Fruit fly (Drosophila melanogaster) whole organism, embryonic: Measurements from ENCODE around the gene CG3546.

Experiments used
- CG10267 ChIP-seq: fragments of 200-800 bp; sonication (Bioruptor generic); optimal IDR thresholded peaks from 2 replicates; lab custom pipeline; 2018; ENCODE audit warnings: missing biosample characterization, mild to moderate bottlenecking, missing genetic modification characterization, moderate library complexity
- CG10565 ChIP-seq: fragments of 200-800 bp; sonication (Bioruptor generic); optimal IDR thresholded peaks from 3 replicates; lab custom pipeline; 2016; ENCODE audit warnings: missing biosample characterization, mild to moderate bottlenecking, missing genetic modification characterization
- CG11247 ChIP-seq: fragments of 200-800 bp; sonication (Bioruptor generic); IDR thresholded peaks from 2 replicates; pipeline ENCODE4 v1.3.6; 2022; ENCODE audit warnings: missing biosample characterization, missing genetic modification characterization
- CG11504 ChIP-seq: fragments of 200-800 bp; sonication (Bioruptor generic); optimal IDR thresholded peaks from 3 replicates; lab custom pipeline; 2019; ENCODE audit warnings: missing biosample characterization, mild to moderate bottlenecking, missing genetic modification characterization, moderate library complexity
- CG11696 ChIP-seq: fragments of 200-800 bp; sonication (Bioruptor generic); IDR thresholded peaks from 2 replicates; pipeline ENCODE4 v1.3.6; 2022; ENCODE audit warnings: missing biosample characterization, missing genetic modification characterization
- CG12155 ChIP-seq: fragments of 200-800 bp; sonication (Bioruptor generic); optimal IDR thresholded peaks from 3 replicates; lab custom pipeline; 2016; ENCODE audit warnings: missing biosample characterization, missing genetic modification characterization
- CG13424 ChIP-seq: fragments of 200-800 bp; sonication (Bioruptor generic); optimal IDR thresholded peaks from 2 replicates; lab custom pipeline; 2019; ENCODE audit warnings: missing biosample characterization, mild to moderate bottlenecking, missing genetic modification characterization, moderate library complexity
- CG14710 ChIP-seq: fragments of 200-800 bp; sonication (Bioruptor generic); optimal IDR thresholded peaks from 3 replicates; lab custom pipeline; 2019; ENCODE audit warnings: missing biosample characterization, mild to moderate bottlenecking, missing genetic modification characterization, moderate library complexity
- CG15479 ChIP-seq: fragments of 200-800 bp; sonication (Bioruptor generic); optimal IDR thresholded peaks from 3 replicates; lab custom pipeline; 2019; ENCODE audit warnings: missing biosample characterization, mild to moderate bottlenecking, missing genetic modification characterization, moderate library complexity
- CG15601 ChIP-seq: fragments of 200-800 bp; sonication (Bioruptor generic); optimal IDR thresholded peaks from 3 replicates; lab custom pipeline; 2019; ENCODE audit warnings: missing biosample characterization, mild to moderate bottlenecking, missing genetic modification characterization, moderate library complexity
- CG18476 ChIP-seq: fragments of 200-800 bp; sonication (Bioruptor generic); optimal IDR thresholded peaks from 2 replicates; lab custom pipeline; 2016; ENCODE audit warnings: missing biosample characterization, mild to moderate bottlenecking, missing genetic modification characterization
- CG18619 ChIP-seq: fragments of 200-800 bp; sonication (Bioruptor generic); optimal IDR thresholded peaks from 3 replicates; lab custom pipeline; 2017; ENCODE audit warnings: missing biosample characterization, mild to moderate bottlenecking, missing genetic modification characterization
- CG2678 ChIP-seq: fragments of 200-800 bp; sonication (Bioruptor generic); optimal IDR thresholded peaks from 3 replicates; lab custom pipeline; 2019; ENCODE audit warnings: missing biosample characterization, mild to moderate bottlenecking, missing genetic modification characterization, moderate library complexity
- CG2889 ChIP-seq: fragments of 200-800 bp; sonication (Bioruptor generic); IDR thresholded peaks from 3 replicates; pipeline ENCODE4 v1.3.6; 2022; ENCODE audit warnings: missing biosample characterization, missing genetic modification characterization
- CG31224 ChIP-seq: fragments of 200-800 bp; sonication (Bioruptor generic); IDR thresholded peaks from 2 replicates; pipeline ENCODE4 v1.3.6; 2022; ENCODE audit warnings: missing biosample characterization, missing genetic modification characterization
- CG31388 ChIP-seq: fragments of 200-800 bp; sonication (Bioruptor generic); optimal IDR thresholded peaks from 2 replicates; lab custom pipeline; 2016; ENCODE audit warnings: missing biosample characterization, missing genetic modification characterization
- CG42726 ChIP-seq: fragments of 200-800 bp; sonication (Bioruptor generic); IDR thresholded peaks from 2 replicates; pipeline ENCODE4 v1.3.6; 2022; ENCODE audit warnings: missing biosample characterization, missing genetic modification characterization; ENCODE audit not compliant: partially characterized antibody
- CG4328 ChIP-seq: fragments of 200-800 bp; sonication (Bioruptor generic); optimal IDR thresholded peaks from 3 replicates; lab custom pipeline; 2017; ENCODE audit warnings: missing biosample characterization, missing genetic modification reagents, missing genetic modification characterization
- CG43689 ChIP-seq: fragments of 200-800 bp; sonication (Bioruptor generic); IDR thresholded peaks from 2 replicates; pipeline ENCODE4 v1.3.6; 2022; ENCODE audit warnings: missing biosample characterization, missing genetic modification characterization
- CG5953 ChIP-seq: fragments of 200-800 bp; sonication (Bioruptor generic); IDR thresholded peaks from 2 replicates; pipeline ENCODE4 v1.3.6; 2022; ENCODE audit warnings: missing biosample characterization, missing genetic modification characterization
- CG6654 ChIP-seq: fragments of 200-800 bp; sonication (Bioruptor generic); optimal IDR thresholded peaks from 2 replicates; lab custom pipeline; 2017; ENCODE audit warnings: missing biosample characterization, mild to moderate bottlenecking, missing genetic modification characterization
- CG8290 ChIP-seq, 3 experiments: fragments of 200-800 bp; sonication (Bioruptor generic); optimal IDR thresholded peaks; 2 replicates each; lab custom pipeline; 2016 to 2019; ENCODE audit warnings: missing biosample characterization in 3 of 3, missing genetic modification characterization in 3 of 3, mild to moderate bottlenecking in 2 of 3, moderate library complexity in 1 of 3
- CG9437 ChIP-seq: fragments of 200-800 bp; sonication (Bioruptor generic); optimal IDR thresholded peaks from 2 replicates; lab custom pipeline; 2018; ENCODE audit warnings: missing biosample characterization, mild to moderate bottlenecking, missing genetic modification characterization
- CG9817 ChIP-seq: fragments of 200-800 bp; sonication (Bioruptor generic); optimal IDR thresholded peaks from 2 replicates; lab custom pipeline; 2018; ENCODE audit warnings: missing biosample characterization, mild to moderate bottlenecking, missing genetic modification characterization, moderate library complexity
- D19B ChIP-seq: fragments of 200-800 bp; sonication (Bioruptor generic); optimal IDR thresholded peaks from 2 replicates; lab custom pipeline; 2017; ENCODE audit warnings: missing biosample characterization, mild to moderate bottlenecking, missing genetic modification characterization
- Eip74EF ChIP-seq, 2 experiments: fragments of 200-800 bp in 1 of 2; fragments of >200 bp in 1 of 2; sonication (Bioruptor generic) in 1 of 2; optimal IDR thresholded peaks; 2 replicates each; lab custom pipeline; 2017 to 2019; ENCODE audit warnings: missing biosample characterization in 2 of 2, missing genetic modification characterization in 2 of 2, mild to moderate bottlenecking in 1 of 2, moderate library complexity in 1 of 2
- Fer1 ChIP-seq: fragments of 200-800 bp; sonication (Bioruptor generic); optimal IDR thresholded peaks from 2 replicates; lab custom pipeline; 2017; ENCODE audit warnings: missing biosample characterization, mild to moderate bottlenecking, missing genetic modification characterization
- H15 ChIP-seq: fragments of 200-800 bp; sonication (Bioruptor generic); IDR thresholded peaks from 3 replicates; pipeline ENCODE4 v1.3.6; 2022; ENCODE audit warnings: missing biosample characterization, missing genetic modification characterization
- H2.0 ChIP-seq: fragments of 200-800 bp; sonication (Bioruptor generic); IDR thresholded peaks from 2 replicates; pipeline ENCODE4 v1.3.6; 2022; ENCODE audit warnings: missing biosample characterization, missing genetic modification characterization
- HLH3B ChIP-seq: fragments of 200-800 bp; sonication (Bioruptor generic); IDR thresholded peaks from 2 replicates; pipeline ENCODE4 v1.3.6; 2022; ENCODE audit warnings: missing biosample characterization, missing genetic modification characterization
- HLHmδ ChIP-seq: fragments of 200-800 bp; sonication (Bioruptor generic); optimal IDR thresholded peaks from 2 replicates; lab custom pipeline; 2018; ENCODE audit warnings: missing biosample characterization, mild to moderate bottlenecking, missing genetic modification characterization, moderate library complexity
- Hmr ChIP-seq: fragments of 200-800 bp; sonication (Bioruptor generic); optimal IDR thresholded peaks from 3 replicates; lab custom pipeline; 2017; ENCODE audit warnings: mild to moderate bottlenecking, missing biosample characterization, missing genetic modification reagents, missing genetic modification characterization
- Hsf ChIP-seq: fragments of 200-800 bp; sonication (Bioruptor generic); optimal IDR thresholded peaks from 3 replicates; lab custom pipeline; 2016; ENCODE audit warnings: missing biosample characterization, missing genetic modification characterization
- Lhr ChIP-seq: fragments of 200-800 bp; sonication (Bioruptor generic); optimal IDR thresholded peaks from 3 replicates; lab custom pipeline; 2017; ENCODE audit warnings: mild to moderate bottlenecking, missing biosample characterization, missing genetic modification reagents, missing genetic modification characterization
- NFAT ChIP-seq: fragments of 200-800 bp; sonication (Bioruptor generic); IDR thresholded peaks from 2 replicates; pipeline ENCODE4 v1.3.6; 2022; ENCODE audit warnings: missing biosample characterization, missing genetic modification characterization
- Nf-YB ChIP-seq: fragments of 200-800 bp; sonication (Bioruptor generic); optimal IDR thresholded peaks from 3 replicates; lab custom pipeline; 2019; ENCODE audit warnings: missing biosample characterization, mild to moderate bottlenecking, missing genetic modification characterization, moderate library complexity
- Spps ChIP-seq: fragments of 200-800 bp; sonication (Bioruptor generic); optimal IDR thresholded peaks from 2 replicates; lab custom pipeline; 2018; ENCODE audit warnings: missing biosample characterization, mild to moderate bottlenecking, missing genetic modification characterization
- al ChIP-seq: fragments of 200-800 bp; sonication (Bioruptor generic); IDR thresholded peaks from 2 replicates; pipeline ENCODE4 v1.3.6; 2022; ENCODE audit warnings: missing biosample characterization, missing genetic modification characterization
- br ChIP-seq: fragments of >200 bp; optimal IDR thresholded peaks from 2 replicates; lab custom pipeline; 2017
- dysf ChIP-seq: fragments of 200-800 bp; sonication (Bioruptor generic); IDR thresholded peaks from 3 replicates; pipeline ENCODE4 v1.3.6; 2022; ENCODE audit warnings: missing biosample characterization, missing genetic modification characterization
- fd3F ChIP-seq: fragments of 200-800 bp; sonication (Bioruptor generic); optimal IDR thresholded peaks from 2 replicates; lab custom pipeline; 2018; ENCODE audit warnings: missing biosample characterization, mild to moderate bottlenecking, missing genetic modification characterization, moderate library complexity
- hth ChIP-seq: fragments of >200 bp; optimal IDR thresholded peaks from 2 replicates; lab custom pipeline; 2017; ENCODE audit warnings: inconsistent platforms
- klu ChIP-seq: fragments of 200-800 bp; sonication (Bioruptor generic); IDR thresholded peaks from 2 replicates; pipeline ENCODE4 v1.3.6; 2022; ENCODE audit warnings: missing biosample characterization, missing genetic modification characterization
- mirr ChIP-seq: fragments of 200-800 bp; sonication (Bioruptor generic); optimal IDR thresholded peaks from 3 replicates; lab custom pipeline; 2018; ENCODE audit warnings: missing biosample characterization, mild to moderate bottlenecking, missing genetic modification characterization
- pros ChIP-seq: fragments of 200-800 bp; sonication (Bioruptor generic); optimal IDR thresholded peaks from 3 replicates; lab custom pipeline; 2019; ENCODE audit warnings: missing biosample characterization, mild to moderate bottlenecking, missing genetic modification characterization, moderate library complexity
- sd ChIP-seq: fragments of 200-800 bp; sonication (Bioruptor generic); optimal IDR thresholded peaks from 3 replicates; lab custom pipeline; 2018; ENCODE audit warnings: missing biosample characterization, mild to moderate bottlenecking, missing genetic modification characterization, moderate library complexity
- sens-2 ChIP-seq: fragments of 200-800 bp; sonication (Bioruptor generic); IDR thresholded peaks from 2 replicates; pipeline ENCODE4 v1.3.6; 2022; ENCODE audit warnings: missing biosample characterization, missing genetic modification characterization
- sob ChIP-seq: fragments of 200-800 bp; sonication (Bioruptor generic); IDR thresholded peaks from 2 replicates; pipeline ENCODE4 v1.3.6; 2022; ENCODE audit warnings: missing biosample characterization, missing genetic modification characterization
- toy ChIP-seq: fragments of 200-800 bp; sonication (Bioruptor generic); IDR thresholded peaks from 2 replicates; pipeline ENCODE4 v1.3.6; 2022; ENCODE audit warnings: missing biosample characterization, missing genetic modification characterization
- unc-4 ChIP-seq: fragments of 200-800 bp; sonication (Bioruptor generic); IDR thresholded peaks from 2 replicates; pipeline ENCODE4 v1.3.6; 2022; ENCODE audit warnings: missing biosample characterization, missing genetic modification characterization; ENCODE audit not compliant: partially characterized antibody
- unpg ChIP-seq: fragments of 200-800 bp; sonication (Bioruptor generic); optimal IDR thresholded peaks from 3 replicates; lab custom pipeline; 2018; ENCODE audit warnings: missing biosample characterization, mild to moderate bottlenecking, missing genetic modification characterization, moderate library complexity

The CG3546 gene

DNA sequence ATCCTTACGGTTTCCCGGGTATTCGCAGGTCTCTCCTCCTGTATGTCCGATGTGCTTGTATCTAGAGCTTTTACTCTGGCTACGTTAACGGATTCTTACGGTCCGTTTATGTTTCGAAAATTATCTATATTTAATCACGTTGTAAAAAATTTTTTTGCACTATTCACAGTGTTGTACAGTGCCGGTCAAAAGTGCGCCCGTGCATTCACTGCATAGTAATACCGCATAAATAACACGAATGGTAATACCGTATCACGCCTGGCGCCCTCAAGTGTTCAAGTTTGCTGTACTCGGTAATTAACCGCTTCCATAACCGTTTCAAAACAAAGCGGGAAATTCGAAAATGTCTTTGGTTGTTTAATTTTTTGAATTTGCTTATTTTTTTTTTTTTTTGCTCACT, 3.9 kb upstream of the CG3546 start, which contains the start of gene CG11444 (continued):
- TF ChIP-seq CG4328 (GFP tag; lab: Kevin White, UChicago): no peak
- no peak for TF ChIP-seq Eip74EF (GFP tag; optimal IDR thresholded peaks at IDR 0.05; lab: Kevin White, UChicago)
- no peak for TF ChIP-seq sens-2 (GFP tag; lab: Robert Waterston, UW)
- no peak for TF ChIP-seq CG2889 (GFP tag; lab: Robert Waterston, UW)
- no peak for TF ChIP-seq CG9437 (GFP tag; lab: Kevin White, UChicago)
- no peak for TF ChIP-seq CG43689 (GFP tag; lab: Robert Waterston, UW)
- TF ChIP-seq CG12155 (GFP tag; lab: Kevin White, UChicago): peak; percentile 27
- TF ChIP-seq H15 (GFP tag; lab: Robert Waterston, UW): 0 out of 3 replicates have a peak, but pooled peaks have one; percentile 15
- TF ChIP-seq CG8290 (GFP tag; optimal IDR thresholded peaks at IDR 0.05; lab: Kevin White, UChicago): peak; percentile 59
- TF ChIP-seq CG8290 (tag; optimal IDR thresholded peaks at IDR 0.05; lab: Kevin White, UChicago): peak in 1 of 2 experiments; percentile 89
- TF ChIP-seq CG11696: no peak
- TF ChIP-seq D19B (GFP tag; lab: Kevin White, UChicago): no peak
- TF ChIP-seq Fer1 (GFP tag; lab: Kevin White, UChicago): peak; percentile 52
- TF ChIP-seq CG13424: peak; percentile 30
- no peak for TF ChIP-seq H2.0
- TF ChIP-seq Nf-YB: no peak
- 0 out of 3 replicates have a peak, but pooled peaks have one; percentile 15 for TF ChIP-seq dysf (GFP tag; lab: Robert Waterston, UW)
- no peak for TF ChIP-seq CG6654
- no peak for TF ChIP-seq CG10565 (GFP tag; lab: Kevin White, UChicago)
- peak; percentile 53 for TF ChIP-seq Hsf
- no peak for TF ChIP-seq al (GFP tag; lab: Robert Waterston, UW)
- TF ChIP-seq CG18619 (GFP tag; lab: Kevin White, UChicago): no peak
- TF ChIP-seq sd (tag; lab: Kevin White, UChicago): peak; percentile 21
- peak; percentile 36 for TF ChIP-seq CG15601 (tag; lab: Kevin White, UChicago)
- peak; percentile 52 for TF ChIP-seq CG42726 (GFP tag; lab: Robert Waterston, UW)
- no peak for TF ChIP-seq Spps (tag; lab: Kevin White, UChicago)
- no peak for TF ChIP-seq CG15479
- no peak for TF ChIP-seq HLH3B
- no peak for TF ChIP-seq hth (lab: Kevin White, UChicago)
- peak; percentile 9 for TF ChIP-seq unpg
- no peak for TF ChIP-seq CG18476 (GFP tag; lab: Kevin White, UChicago)
- TF ChIP-seq pros: no peak
- TF ChIP-seq unc-4 (GFP tag; lab: Robert Waterston, UW): no peak
- TF ChIP-seq toy: no peak
- TF ChIP-seq CG9817: peak; percentile 29
- TF ChIP-seq klu (GFP tag; lab: Robert Waterston, UW): no peak
- TF ChIP-seq CG11247: peak; percentile 26; the same call in 1 of the 2 replicates
- TF ChIP-seq CG31388 (GFP tag; lab: Kevin White, UChicago): no peak
- TF ChIP-seq sob (GFP tag; lab: Robert Waterston, UW): peak; percentile 68
- TF ChIP-seq mirr: peak; percentile 41
- no peak for TF ChIP-seq br
- peak; percentile 75 for TF ChIP-seq Hmr (GFP tag; lab: Kevin White, UChicago)
- no peak for TF ChIP-seq CG11504 (tag; lab: Kevin White, UChicago)
- peak; percentile 97 for TF ChIP-seq CG10267 (tag; lab: Kevin White, UChicago)
- TF ChIP-seq NFAT: peak; percentile 50; the same call in 1 of the 2 replicates
- TF ChIP-seq fd3F (GFP tag; lab: Kevin White, UChicago): no peak
- TF ChIP-seq CG31224 (GFP tag; lab: Robert Waterston, UW): no peak
- TF ChIP-seq CG5953 (GFP tag; lab: Robert Waterston, UW): no peak
- TF ChIP-seq CG2678 (tag; lab: Kevin White, UChicago): no peak
- peak; percentile 82 for TF ChIP-seq Lhr (GFP tag; lab: Kevin White, UChicago)
- peak; percentile 63 for TF ChIP-seq CG14710
- TF ChIP-seq HLHmδ: peak; percentile 37
